Worm (Caenorhabditis elegans) whole organism, L3 larva: ENCODE data around the gene ZK105.3.
"Not testable (repeated sequence)": the region's sequence is repeated elsewhere in the genome, so short reads cannot be mapped to it uniquely, and the experiment has no call there.

Experiments
- ZK546.5 ChIP-seq: sonication (generic microtip); optimal IDR thresholded peaks from 2 replicates; lab custom pipeline; 2017; ENCODE audit warnings: missing biosample characterization, missing genetic modification characterization
- ama-1 ChIP-seq: fragments of 150-350 bp; optimal IDR thresholded peaks from 2 replicates; lab custom pipeline; 2018
- ceh-16 ChIP-seq: sonication (generic microtip); optimal IDR thresholded peaks from 2 replicates; lab custom pipeline; 2017; ENCODE audit warnings: missing biosample characterization, missing genetic modification characterization
- ceh-28 ChIP-seq: fragments of 150-350 bp; optimal IDR thresholded peaks from 2 replicates; lab custom pipeline; 2014; ENCODE audit warnings: missing biosample characterization, missing genetic modification reagents, missing genetic modification characterization
- ceh-82 ChIP-seq: fragments of 150-350 bp; optimal IDR thresholded peaks from 2 replicates; lab custom pipeline; 2014; ENCODE audit warnings: missing biosample characterization, missing genetic modification characterization
- daf-12 ChIP-seq: fragments of 150-350 bp; optimal IDR thresholded peaks from 2 replicates; lab custom pipeline; 2014; ENCODE audit warnings: missing biosample characterization, missing genetic modification reagents, missing genetic modification characterization
- egl-5 ChIP-seq: fragments of 150-350 bp; optimal IDR thresholded peaks from 2 replicates; lab custom pipeline; 2017; ENCODE audit warnings: missing biosample characterization, missing genetic modification reagents, missing genetic modification characterization, inconsistent platforms
- elt-1 ChIP-seq: fragments of 150-350 bp; optimal IDR thresholded peaks from 2 replicates; lab custom pipeline; 2014; ENCODE audit warnings: missing biosample characterization, missing genetic modification characterization
- elt-2 ChIP-seq: sonication (generic microtip); optimal IDR thresholded peaks from 2 replicates; lab custom pipeline; 2016; ENCODE audit warnings: missing genetic modification reagents, mild to moderate bottlenecking, missing genetic modification characterization, missing compliant biosample characterization
- elt-3 ChIP-seq, 3 experiments: fragments of 150-350 bp in 1 of 3; sonication (generic microtip) in 2 of 3; optimal IDR thresholded peaks; 2 replicates in 2 of 3; 4 replicates in 1 of 3; lab custom pipeline; 2014 to 2017; ENCODE audit warnings: missing biosample characterization in 3 of 3, missing genetic modification characterization in 3 of 3
- eor-1 ChIP-seq, 2 experiments: fragments of 150-350 bp; optimal IDR thresholded peaks; 2 replicates each; lab custom pipeline; 2014 to 2018; ENCODE audit warnings: missing biosample characterization in 2 of 2, missing genetic modification characterization in 2 of 2
- fkh-10 ChIP-seq: sonication (generic microtip); optimal IDR thresholded peaks from 2 replicates; lab custom pipeline; 2017; ENCODE audit warnings: missing biosample characterization, missing genetic modification reagents, missing genetic modification characterization
- fos-1 ChIP-seq: fragments of 150-350 bp; optimal IDR thresholded peaks from 2 replicates; lab custom pipeline; 2014; ENCODE audit warnings: missing biosample characterization, missing genetic modification characterization
- hmg-11 ChIP-seq: sonication (generic microtip); optimal IDR thresholded peaks from 2 replicates; lab custom pipeline; 2016; ENCODE audit warnings: missing genetic modification characterization, missing compliant biosample characterization
- lin-15B ChIP-seq: fragments of 150-350 bp; optimal IDR thresholded peaks from 2 replicates; lab custom pipeline; 2014; ENCODE audit warnings: missing biosample characterization, missing genetic modification characterization
- lsy-12 ChIP-seq: sonication (generic microtip); optimal IDR thresholded peaks from 2 replicates; lab custom pipeline; 2016; ENCODE audit warnings: mild to moderate bottlenecking, missing genetic modification characterization, missing compliant biosample characterization
- mdl-1 ChIP-seq: fragments of 150-350 bp; optimal IDR thresholded peaks from 2 replicates; lab custom pipeline; 2014; ENCODE audit warnings: missing biosample characterization, missing genetic modification characterization
- nhr-11 ChIP-seq: fragments of 150-350 bp; optimal IDR thresholded peaks from 2 replicates; lab custom pipeline; 2014; ENCODE audit warnings: missing biosample characterization, missing genetic modification characterization
- nhr-23 ChIP-seq: fragments of 150-350 bp; optimal IDR thresholded peaks from 2 replicates; lab custom pipeline; 2014; ENCODE audit warnings: missing biosample characterization, missing genetic modification reagents, missing genetic modification characterization
- nhr-237 ChIP-seq: fragments of 150-350 bp; optimal IDR thresholded peaks from 2 replicates; lab custom pipeline; 2014; ENCODE audit warnings: missing biosample characterization, missing genetic modification characterization
- nhr-28 ChIP-seq: fragments of 150-350 bp; optimal IDR thresholded peaks from 2 replicates; lab custom pipeline; 2014; ENCODE audit warnings: missing biosample characterization, missing genetic modification characterization
- nhr-43 ChIP-seq: sonication (generic microtip); optimal IDR thresholded peaks from 2 replicates; lab custom pipeline; 2016; ENCODE audit warnings: mild to moderate bottlenecking, missing genetic modification characterization, missing compliant biosample characterization; ENCODE audit not compliant: poor library complexity, severe bottlenecking
- nhr-67 ChIP-seq: fragments of 150-350 bp; optimal IDR thresholded peaks from 2 replicates; lab custom pipeline; 2014; ENCODE audit warnings: missing biosample characterization, missing genetic modification characterization
- nhr-76 ChIP-seq: fragments of 150-350 bp; sonication (generic microtip); optimal IDR thresholded peaks from 5 replicates; lab custom pipeline; 2014; ENCODE audit warnings: missing biosample characterization, missing genetic modification characterization
- pha-4 ChIP-seq: fragments of 150-350 bp; optimal IDR thresholded peaks from 2 replicates; lab custom pipeline; 2014; ENCODE audit warnings: missing biosample characterization, missing genetic modification reagents, missing genetic modification characterization
- sea-2 ChIP-seq: fragments of 150-350 bp; sonication (generic microtip); optimal IDR thresholded peaks from 4 replicates; lab custom pipeline; 2014; ENCODE audit warnings: missing biosample characterization, missing genetic modification reagents, missing genetic modification characterization
- skn-1 ChIP-seq: fragments of 150-350 bp; optimal IDR thresholded peaks from 2 replicates; lab custom pipeline; 2014; ENCODE audit warnings: missing biosample characterization, missing genetic modification characterization
- snpc-4 ChIP-seq: fragments of 150-350 bp; optimal IDR thresholded peaks from 2 replicates; lab custom pipeline; 2014; ENCODE audit warnings: missing biosample characterization, missing genetic modification characterization
- tbx-2 ChIP-seq: sonication (generic microtip); optimal IDR thresholded peaks from 2 replicates; lab custom pipeline; 2016; ENCODE audit warnings: mild to moderate bottlenecking, missing genetic modification characterization, missing compliant biosample characterization
- unc-39 ChIP-seq: sonication (generic microtip); optimal IDR thresholded peaks from 4 replicates; lab custom pipeline; 2017; ENCODE audit warnings: missing biosample characterization, missing genetic modification characterization
- unc-62 ChIP-seq: fragments of 150-350 bp; sonication (generic microtip); optimal IDR thresholded peaks from 4 replicates; lab custom pipeline; 2014; ENCODE audit warnings: missing biosample characterization, missing genetic modification reagents, missing genetic modification characterization
- zag-1 ChIP-seq: fragments of 150-350 bp; optimal IDR thresholded peaks from 2 replicates; lab custom pipeline; 2014; ENCODE audit warnings: missing biosample characterization, missing genetic modification characterization
- ztf-11 ChIP-seq: fragments of 150-350 bp; optimal IDR thresholded peaks from 2 replicates; lab custom pipeline; 2014; ENCODE audit warnings: missing biosample characterization, missing genetic modification characterization
- ztf-4 ChIP-seq: fragments of 150-350 bp; optimal IDR thresholded peaks from 2 replicates; lab custom pipeline; 2014; ENCODE audit warnings: missing biosample characterization, missing genetic modification characterization

The ZK105.3 gene

ce11 chrV:7689888-7690287 lies 7.1 kb upstream of the ZK105.3 start, which contains the start of gene C12D5.9:
Gene C12D5.9 (minus strand): TSS chrV:7689988.
- TF ChIP-seq egl-5 (tag; lab: Kevin White, UChicago) (no peak), unc-39 (tag; lab: Kevin White, UChicago) (no peak), sea-2 (GFP tag; lab: Kevin White, UChicago) (no peak), nhr-23 (tag; lab: Kevin White, UChicago) (no peak), ZK546.5 (no peak), ceh-28 (no peak), fos-1 (tag; lab: Kevin White, UChicago) (no peak), elt-3 (tag; optimal IDR thresholded peaks at IDR 0.05; lab: Kevin White, UChicago) (no peak), snpc-4 (tag; lab: Kevin White, UChicago) (no peak), unc-62 (GFP tag; lab: Kevin White, UChicago) (no peak), nhr-28 (tag; lab: Kevin White, UChicago) (no peak)
- TF ChIP-seq, all 47 proteins: peak for 0

ce11 chrV:7690637-7691036 lies 6.3 kb upstream of the ZK105.3 start:
- TF ChIP-seq nhr-237 (tag; lab: Kevin White, UChicago) (no peak), daf-12 (tag; lab: Kevin White, UChicago) (no peak), ceh-28 (no peak), pha-4 (tag; lab: Kevin White, UChicago) (no peak), lsy-12 (tag; lab: Kevin White, UChicago) (no peak), eor-1 (tag; optimal IDR thresholded peaks at IDR 0.05; lab: Kevin White, UChicago) (no peak), tbx-2 (tag; lab: Kevin White, UChicago) (no peak), zag-1 (tag; lab: Kevin White, UChicago) (no peak), ceh-82 (no peak), ztf-11 (no peak), skn-1 (no peak), lin-15B (tag; lab: Kevin White, UChicago) (no peak), nhr-76 (tag; lab: Kevin White, UChicago) (no peak), hmg-11 (tag; lab: Kevin White, UChicago) (no peak)

ce11 chrV:7693394-7693793 lies 3.5 kb upstream of the ZK105.3 start, which contains the start of gene C12D5.10:
Gene C12D5.10 (minus strand): TSS chrV:7693494.
- TF ChIP-seq ceh-82 (no peak), nhr-76 (tag; lab: Kevin White, UChicago) (no peak), fos-1 (tag; lab: Kevin White, UChicago) (no peak), nhr-23 (tag; lab: Kevin White, UChicago) (no peak), ama-1 (lab: Kevin White, UChicago) (no peak), tbx-2 (tag; lab: Kevin White, UChicago) (no peak), nhr-43 (tag; lab: Kevin White, UChicago) (no peak), elt-2 (tag; lab: Kevin White, UChicago) (no peak), elt-3 (tag; optimal IDR thresholded peaks at IDR 0.05; lab: Kevin White, UChicago) (no peak), elt-1 (tag; lab: Kevin White, UChicago) (no peak)
- TF ChIP-seq, all 47 proteins: peak for 0

- TF ChIP-seq mdl-1 (tag; lab: Kevin White, UChicago); nhr-67; pha-4 (tag; lab: Kevin White, UChicago): not testable (repeated sequence)
- TF ChIP-seq, all 47 proteins: peak for 0; not testable (repeated sequence) for 47
Measured at ce11 chrV:7703536-7703935, 6.6 kb downstream of the ZK105.3 start, which contains the start of gene srsx-40. Gene srsx-40 (minus strand): TSS chrV:7703636.

- TF ChIP-seq unc-62 (GFP tag; lab: Kevin White, UChicago) (no peak), lin-15B (tag; lab: Kevin White, UChicago) (no peak), unc-39 (tag; lab: Kevin White, UChicago) (no peak), ztf-4 (no peak), fkh-10 (GFP tag; lab: Kevin White, UChicago) (no peak), egl-5 (tag; lab: Kevin White, UChicago) (no peak), nhr-11 (no peak), ceh-16 (tag; lab: Kevin White, UChicago) (no peak), ZK546.5 (no peak), fos-1 (tag; lab: Kevin White, UChicago) (no peak)
Measured at ce11 chrV:7705316-7705715, 8.4 kb downstream of the ZK105.3 start, which contains the start of gene srw-3. Gene srw-3 (plus strand): TSS chrV:7705616.
